2 fruit fly cellular contexts compared by ENCODE assay signal in genomic region chr3R:15117765-15118164, dm6.
TF ChIP-seq lines count a peak whose summit lies in the region.

No protein-coding gene starts in this region.

- TF ChIP-seq CTCF in whole organism, embryonic (GFP tag; optimal IDR thresholded peaks at IDR 0.05; lab: Kevin White, UChicago) = no peak

TF ChIP-seq in whole organism, embryonic, 481 proteins besides CTCF, POLR2A, EP300 and RAD21 (continues in another document):
- TF ChIP-seq CG6683 (GFP tag; optimal IDR thresholded peaks at IDR 0.05; lab: Kevin White, UChicago) (peak; percentile 17), CG15514 (GFP tag; optimal IDR thresholded peaks at IDR 0.05; lab: Kevin White, UChicago) (peak; percentile 9), disco-r (GFP tag; optimal IDR thresholded peaks at IDR 0.05; lab: Kevin White, UChicago) (no peak), CG16815 (GFP tag; optimal IDR thresholded peaks at IDR 0.05; lab: Kevin White, UChicago) (no peak), CG34422 (GFP tag; IDR thresholded peaks at IDR 0.05; lab: Robert Waterston, UW) (no peak), scrt (GFP tag; optimal IDR thresholded peaks at IDR 0.05; lab: Kevin White, UChicago) (peak; percentile 16), slbo (GFP tag; IDR thresholded peaks at IDR 0.05; lab: Robert Waterston, UW) (no peak), her (GFP tag; optimal IDR thresholded peaks at IDR 0.05; lab: Kevin White, UChicago) (no peak), Ptx1 (GFP tag; IDR thresholded peaks at IDR 0.05; lab: Robert Waterston, UW) (peak; percentile 60), CG11456 (GFP tag; IDR thresholded peaks at IDR 0.05; lab: Robert Waterston, UW) (no peak), gt (GFP tag; IDR thresholded peaks at IDR 0.05; lab: Robert Waterston, UW) (no peak), ab (GFP tag; optimal IDR thresholded peaks at IDR 0.05; lab: Kevin White, UChicago) (no peak), jigr1 (GFP tag; IDR thresholded peaks at IDR 0.05; lab: Robert Waterston, UW) (no peak), CG15479 (GFP tag; optimal IDR thresholded peaks at IDR 0.05; lab: Kevin White, UChicago) (no peak), phol (tag; optimal IDR thresholded peaks at IDR 0.05; lab: Kevin White, UChicago) (peak; percentile 49), CG14014 (GFP tag; IDR thresholded peaks at IDR 0.05; lab: Robert Waterston, UW) (peak; percentile 9; the same call in 1 of the 2 replicates), CG13424 (tag; optimal IDR thresholded peaks at IDR 0.05; lab: Kevin White, UChicago) (peak; percentile 23), Tbp (GFP tag; optimal IDR thresholded peaks at IDR 0.05; lab: Kevin White, UChicago) (no peak), CG6689 (GFP tag; IDR thresholded peaks at IDR 0.05; lab: Robert Waterston, UW) (0 out of 2 replicates have a peak, but pooled peaks have one; percentile 35), gem (tag; optimal IDR thresholded peaks at IDR 0.05; lab: Kevin White, UChicago) (peak; percentile 68), schlank (tag; optimal IDR thresholded peaks at IDR 0.05; lab: Kevin White, UChicago) (no peak), az2 (GFP tag; optimal IDR thresholded peaks at IDR 0.05; lab: Kevin White, UChicago) (peak; percentile 16), CG15011 (GFP tag; optimal IDR thresholded peaks at IDR 0.05; lab: Kevin White, UChicago) (no peak), nau (GFP tag; optimal IDR thresholded peaks at IDR 0.05; lab: Kevin White, UChicago) (peak; percentile 39), cwo (GFP tag; optimal IDR thresholded peaks at IDR 0.05; lab: Kevin White, UChicago) (peak; percentile 90), Hr51 (GFP tag; optimal IDR thresholded peaks at IDR 0.05; lab: Kevin White, UChicago) (peak in 1 of 2 experiments; percentile 68), fd96Cb (tag; optimal IDR thresholded peaks at IDR 0.05; lab: Kevin White, UChicago) (peak; percentile 8), Asciz (GFP tag; optimal IDR thresholded peaks at IDR 0.05; lab: Kevin White, UChicago) (peak; percentile 19), pzg (GFP tag; optimal IDR thresholded peaks at IDR 0.05; lab: Kevin White, UChicago) (no peak), Drgx (GFP tag; IDR thresholded peaks at IDR 0.05; lab: Robert Waterston, UW) (0 out of 2 replicates have a peak, but pooled peaks have one; percentile 20), CG17361 (GFP tag; IDR thresholded peaks at IDR 0.05; lab: Robert Waterston, UW) (peak; percentile 57; the same call in 2 of the 3 replicates), lab (GFP tag; optimal IDR thresholded peaks at IDR 0.05; lab: Kevin White, UChicago) (peak; percentile 73), dysf (GFP tag; IDR thresholded peaks at IDR 0.05; lab: Robert Waterston, UW) (peak; percentile 52; the same call in 2 of the 3 replicates), mld (GFP tag; IDR thresholded peaks at IDR 0.05; lab: Robert Waterston, UW; ENCODE audit: partially characterized antibody) (no peak), CG3995 (GFP tag; optimal IDR thresholded peaks at IDR 0.05; lab: Kevin White, UChicago) (no peak), CG2678 (tag; optimal IDR thresholded peaks at IDR 0.05; lab: Kevin White, UChicago) (peak; percentile 64), caup (GFP tag; optimal IDR thresholded peaks at IDR 0.05; lab: Kevin White, UChicago; ENCODE audit: severe bottlenecking) (no peak), CG32767 (GFP tag; IDR thresholded peaks at IDR 0.05; lab: Robert Waterston, UW) (no peak), HLH3B (GFP tag; IDR thresholded peaks at IDR 0.05; lab: Robert Waterston, UW) (peak; percentile 43; the same call in 1 of the 2 replicates), CG34376 (GFP tag; optimal IDR thresholded peaks at IDR 0.05; lab: Kevin White, UChicago) (no peak), gce (GFP tag; IDR thresholded peaks at IDR 0.05; lab: Robert Waterston, UW) (no peak), H2.0 (GFP tag; IDR thresholded peaks at IDR 0.05; lab: Robert Waterston, UW) (no peak), CG2712 (tag; optimal IDR thresholded peaks at IDR 0.05; lab: Kevin White, UChicago) (peak; percentile 49), sna (GFP tag; IDR thresholded peaks at IDR 0.05; lab: Robert Waterston, UW; ENCODE audit: partially characterized antibody) (no peak), aop (GFP tag; IDR thresholded peaks at IDR 0.05; lab: Robert Waterston, UW) (no peak)

TF ChIP-seq in whole organism, prepupa, 60 proteins besides CTCF, POLR2A, EP300 and RAD21:
- TF ChIP-seq vri (GFP tag; optimal IDR thresholded peaks at IDR 0.05; lab: Kevin White, UChicago) (no peak), CG3032 (tag; optimal IDR thresholded peaks at IDR 0.05; lab: Kevin White, UChicago) (no peak), CG32006 (GFP tag; optimal IDR thresholded peaks at IDR 0.05; lab: Kevin White, UChicago) (peak; percentile 19), CG1621 (tag; optimal IDR thresholded peaks at IDR 0.05; lab: Kevin White, UChicago) (no peak), Eip78C (GFP tag; lab: Kevin White, UChicago) (peak; percentile 55), Ets96B (tag; optimal IDR thresholded peaks at IDR 0.05; lab: Kevin White, UChicago) (no peak), Gug (GFP tag; IDR thresholded peaks at IDR 0.05; lab: Robert Waterston, UW) (peak; percentile 25; the same call in 1 of the 2 replicates), OdsH (GFP tag; optimal IDR thresholded peaks at IDR 0.05; lab: Kevin White, UChicago) (no peak), Hr4 (GFP tag; optimal IDR thresholded peaks at IDR 0.05; lab: Kevin White, UChicago) (no peak), Hr38 (GFP tag; optimal IDR thresholded peaks at IDR 0.05; lab: Kevin White, UChicago) (no peak)

Comparison
In these comparisons a context has a peak if more than half of its experiments do, and no peak if none do; other contexts are left out.
1. Of the 7 proteins assayed by ChIP-seq in both whole organism, embryonic and whole organism, prepupa: peak only in whole organism, embryonic: Blimp-1 and Sox102F; only in whole organism, prepupa: Gug; in both: none; in neither: 4.